Worm (Caenorhabditis elegans) whole organism, L1 larva: Measurements from ENCODE around the gene F14F9.2.

Experiments
- C16A3.4 ChIP-seq: fragments of 150-350 bp; optimal IDR thresholded peaks from 2 replicates; lab custom pipeline; 2014; ENCODE audit warnings: missing biosample characterization, missing genetic modification characterization
- C34B4.2 ChIP-seq: sonication (generic microtip); optimal IDR thresholded peaks from 2 replicates; lab custom pipeline; 2017; ENCODE audit warnings: mild to moderate bottlenecking, missing genetic modification characterization, missing compliant biosample characterization
- Y116A8C.19 ChIP-seq: sonication (generic microtip); optimal IDR thresholded peaks from 2 replicates; lab custom pipeline; 2016; ENCODE audit warnings: missing compliant biosample characterization, missing genetic modification characterization, borderline replicate concordance
- aly-2 ChIP-seq: fragments of 150-350 bp; optimal IDR thresholded peaks from 2 replicates; lab custom pipeline; 2014; ENCODE audit warnings: missing biosample characterization, missing genetic modification characterization
- blmp-1 ChIP-seq: fragments of 150-350 bp; optimal IDR thresholded peaks from 2 replicates; lab custom pipeline; 2014; ENCODE audit warnings: missing biosample characterization, missing genetic modification characterization
- ceh-88 ChIP-seq: fragments of 200-800 bp; sonication (Bioruptor generic); IDR thresholded peaks from 2 replicates; pipeline ENCODE4 v1.3.6; 2022; ENCODE audit warnings: missing genetic modification characterization, missing compliant biosample characterization
- ces-1 ChIP-seq: fragments of 150-350 bp; optimal IDR thresholded peaks from 2 replicates; lab custom pipeline; 2014; ENCODE audit warnings: missing biosample characterization, missing genetic modification reagents, missing genetic modification characterization
- dsc-1 ChIP-seq: sonication (generic microtip); optimal IDR thresholded peaks from 2 replicates; lab custom pipeline; 2016; ENCODE audit warnings: mild to moderate bottlenecking, missing genetic modification characterization, missing compliant biosample characterization
- efl-1 ChIP-seq, 4 experiments: fragments of 150-350 bp; optimal IDR thresholded peaks in 3 of 4; peaks in 1 of 4; 1 replicate in 1 of 4; 2 replicates in 3 of 4; lab custom pipeline; 2014; ENCODE audit warnings: missing biosample characterization in 2 of 4, missing genetic modification characterization in 2 of 4, missing genetic modification reagents in 2 of 4
- efl-3 ChIP-seq: fragments of 200-800 bp; sonication (Bioruptor generic); optimal IDR thresholded peaks from 2 replicates; lab custom pipeline; 2018; ENCODE audit warnings: mild to moderate bottlenecking, missing genetic modification characterization, missing compliant biosample characterization
- egl-13 ChIP-seq: sonication (generic microtip); optimal IDR thresholded peaks from 2 replicates; lab custom pipeline; 2016; ENCODE audit warnings: missing genotype, missing genetic modification reagents, missing genetic modification characterization, missing compliant biosample characterization
- elt-3 ChIP-seq, 6 experiments: fragments of 150-350 bp in 1 of 6; sonication (generic microtip); optimal IDR thresholded peaks; 2 replicates each; lab custom pipeline; 2017 to 2018; ENCODE audit warnings: missing biosample characterization in 6 of 6, missing genetic modification characterization in 6 of 6, inconsistent platforms in 1 of 6
- fkh-10 ChIP-seq: sonication (generic microtip); optimal IDR thresholded peaks from 2 replicates; lab custom pipeline; 2017; ENCODE audit warnings: missing biosample characterization, missing genetic modification reagents, missing genetic modification characterization
- fkh-4 ChIP-seq: sonication (generic microtip); optimal IDR thresholded peaks from 2 replicates; lab custom pipeline; 2016; ENCODE audit warnings: missing compliant biosample characterization, missing genetic modification characterization, borderline replicate concordance
- fkh-8 ChIP-seq: sonication (generic microtip); optimal IDR thresholded peaks from 2 replicates; lab custom pipeline; 2016; ENCODE audit warnings: mild to moderate bottlenecking, missing genetic modification characterization, missing compliant biosample characterization
- fos-1 ChIP-seq: fragments of 150-350 bp; optimal IDR thresholded peaks from 2 replicates; lab custom pipeline; 2014; ENCODE audit warnings: missing biosample characterization, missing genetic modification characterization
- hlh-17 ChIP-seq: fragments of 200-800 bp; sonication (Bioruptor generic); optimal IDR thresholded peaks from 2 replicates; lab custom pipeline; 2018; ENCODE audit warnings: missing genetic modification characterization, mild to moderate bottlenecking, missing compliant biosample characterization, moderate library complexity, borderline replicate concordance
- hlh-4 ChIP-seq: sonication (generic microtip); optimal IDR thresholded peaks from 2 replicates; lab custom pipeline; 2016; ENCODE audit warnings: mild to moderate bottlenecking, missing genetic modification characterization, missing compliant biosample characterization
- hpl-2 ChIP-seq: fragments of 150-350 bp; optimal IDR thresholded peaks from 2 replicates; lab custom pipeline; 2014; ENCODE audit warnings: missing biosample characterization, missing genetic modification reagents, missing genetic modification characterization
- irx-1 ChIP-seq: sonication (generic microtip); optimal IDR thresholded peaks from 2 replicates; lab custom pipeline; 2016; ENCODE audit warnings: missing genetic modification characterization, missing compliant biosample characterization
- jun-1 ChIP-seq: fragments of 150-350 bp; optimal IDR thresholded peaks from 2 replicates; lab custom pipeline; 2014; ENCODE audit warnings: missing biosample characterization, missing genetic modification reagents, missing genetic modification characterization
- lin-39 ChIP-seq: fragments of 150-350 bp; optimal IDR thresholded peaks from 2 replicates; lab custom pipeline; 2014; ENCODE audit warnings: missing biosample characterization, missing genetic modification reagents, missing genetic modification characterization
- lsy-2 ChIP-seq, 2 experiments: fragments of 150-350 bp; optimal IDR thresholded peaks; 2 replicates each; lab custom pipeline; 2014; ENCODE audit warnings: missing biosample characterization in 2 of 2, missing genetic modification characterization in 2 of 2
- mef-2 ChIP-seq: fragments of 150-350 bp; optimal IDR thresholded peaks from 2 replicates; lab custom pipeline; 2014; ENCODE audit warnings: missing biosample characterization, missing genetic modification characterization
- nhr-19 ChIP-seq: fragments of 200-800 bp; sonication (Bioruptor generic); conservative IDR thresholded peaks from 2 replicates; pipeline ENCODE4 v1.3.6; 2022; ENCODE audit warnings: missing genetic modification characterization, missing compliant biosample characterization
- nhr-20 ChIP-seq: sonication (generic microtip); optimal IDR thresholded peaks from 2 replicates; lab custom pipeline; 2016; ENCODE audit warnings: mild to moderate bottlenecking, missing genetic modification characterization, missing compliant biosample characterization
- nhr-237 ChIP-seq: fragments of 150-350 bp; optimal IDR thresholded peaks from 2 replicates; lab custom pipeline; 2014; ENCODE audit warnings: missing biosample characterization, missing genetic modification characterization
- nhr-28 ChIP-seq: fragments of 150-350 bp; optimal IDR thresholded peaks from 2 replicates; lab custom pipeline; 2014; ENCODE audit warnings: missing biosample characterization, missing genetic modification characterization
- nhr-47 ChIP-seq: sonication (generic microtip); optimal IDR thresholded peaks from 2 replicates; lab custom pipeline; 2016; ENCODE audit warnings: mild to moderate bottlenecking, missing genetic modification characterization, moderate library complexity, missing compliant biosample characterization
- nhr-84 ChIP-seq: sonication (generic microtip); optimal IDR thresholded peaks from 2 replicates; lab custom pipeline; 2017; ENCODE audit warnings: missing biosample characterization, missing genetic modification characterization
- nhr-85 ChIP-seq: sonication (generic microtip); peaks from one replicate; lab custom pipeline; 2016; ENCODE audit warnings: missing genetic modification characterization, inconsistent platforms, missing compliant biosample characterization
- pag-3 ChIP-seq: sonication (generic microtip); optimal IDR thresholded peaks from 2 replicates; lab custom pipeline; 2017; ENCODE audit warnings: missing genetic modification characterization, mild to moderate bottlenecking, missing compliant biosample characterization, antibody characterized with exemption, borderline replicate concordance; ENCODE audit not compliant: insufficient read depth
- pqm-1 ChIP-seq: sonication (generic microtip); optimal IDR thresholded peaks from 3 replicates; lab custom pipeline; 2017; ENCODE audit warnings: missing biosample characterization, missing genetic modification characterization
- rnt-1 ChIP-seq: sonication (generic microtip); optimal IDR thresholded peaks from 2 replicates; lab custom pipeline; 2016; ENCODE audit warnings: mild to moderate bottlenecking, missing genetic modification characterization, moderate library complexity, missing compliant biosample characterization
- skn-1 ChIP-seq: fragments of 150-350 bp; optimal IDR thresholded peaks from 2 replicates; lab custom pipeline; 2014; ENCODE audit warnings: missing biosample characterization, missing genetic modification characterization
- sptf-1 ChIP-seq: fragments of 150-350 bp; optimal IDR thresholded peaks from 2 replicates; lab custom pipeline; 2014; ENCODE audit warnings: missing biosample characterization, missing genetic modification characterization
- sup-37 ChIP-seq: fragments of 200-800 bp; sonication (Bioruptor generic); optimal IDR thresholded peaks from 2 replicates; lab custom pipeline; 2018; ENCODE audit warnings: mild to moderate bottlenecking, missing genetic modification characterization, missing compliant biosample characterization
- swsn-7 ChIP-seq: sonication (generic microtip); optimal IDR thresholded peaks from 2 replicates; lab custom pipeline; 2016; ENCODE audit warnings: missing genetic modification characterization, missing compliant biosample characterization
- tbx-2 ChIP-seq: sonication (generic microtip); optimal IDR thresholded peaks from 2 replicates; lab custom pipeline; 2016; ENCODE audit warnings: missing genetic modification characterization, missing compliant biosample characterization
- unc-30 ChIP-seq: sonication (generic microtip); optimal IDR thresholded peaks from 2 replicates; lab custom pipeline; 2017; ENCODE audit warnings: missing biosample characterization, missing genetic modification characterization
- unc-86 ChIP-seq: sonication (generic microtip); optimal IDR thresholded peaks from 2 replicates; lab custom pipeline; 2016; ENCODE audit warnings: missing genetic modification characterization, missing compliant biosample characterization
- unc-98 ChIP-seq: fragments of 200-800 bp; sonication (Bioruptor generic); IDR thresholded peaks from 2 replicates; pipeline ENCODE4 v1.3.6; 2022; ENCODE audit warnings: missing genetic modification characterization, missing compliant biosample characterization
- xbp-1 ChIP-seq: sonication (generic microtip); optimal IDR thresholded peaks from 2 replicates; lab custom pipeline; 2016; ENCODE audit warnings: missing genetic modification characterization, missing compliant biosample characterization
- zip-4 ChIP-seq: fragments of 200-800 bp; sonication (Bioruptor generic); optimal IDR thresholded peaks from 2 replicates; lab custom pipeline; 2018; ENCODE audit warnings: mild to moderate bottlenecking, missing genetic modification characterization, moderate library complexity, missing compliant biosample characterization

F14F9.2 gene

DNA sequence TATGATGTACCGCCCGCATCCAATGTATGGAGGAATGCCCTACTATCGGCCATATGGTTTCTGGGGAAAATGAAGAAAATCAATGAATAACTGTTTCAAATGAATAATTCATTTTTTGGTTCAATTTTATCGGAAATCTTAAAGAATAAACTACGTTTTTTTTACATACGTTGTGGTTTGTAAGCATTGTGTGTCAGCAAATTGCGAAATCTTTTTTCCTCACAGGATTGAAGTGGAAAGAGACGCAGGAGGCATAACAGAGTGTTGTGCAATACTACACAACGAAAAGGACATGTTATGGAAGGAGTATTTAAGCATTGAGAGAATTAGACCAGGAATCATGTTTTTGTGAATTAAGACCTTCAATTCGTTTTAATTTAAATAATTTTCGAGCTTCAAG lies 13.3 kb upstream of the F14F9.2 start (continued):
- no peak for TF ChIP-seq nhr-19 (GFP tag; lab: Robert Waterston, UW)
- TF ChIP-seq nhr-84 (tag; lab: Kevin White, UChicago) = no peak
- no peak for TF ChIP-seq unc-30 (tag; lab: Kevin White, UChicago)
- TF ChIP-seq efl-1 (optimal IDR thresholded peaks at IDR 0.05; lab: Kevin White, UChicago) = peak; percentile 38 to 65
- peak; percentile 45 to 48 for TF ChIP-seq efl-1 (GFP tag; optimal IDR thresholded peaks at IDR 0.05 in 1 of 2; lab: Kevin White, UChicago)
- TF ChIP-seq fkh-4 (tag; lab: Kevin White, UChicago) = no peak
- TF ChIP-seq fkh-8 (tag; lab: Kevin White, UChicago) = peak; percentile 34
- no peak for TF ChIP-seq mef-2 (tag; lab: Kevin White, UChicago)
- peak; percentile 51 for TF ChIP-seq rnt-1
- no peak for TF ChIP-seq elt-3 (tag; optimal IDR thresholded peaks at IDR 0.05; lab: Kevin White, UChicago)
- no peak for TF ChIP-seq sup-37 (GFP tag; lab: Kevin White, UChicago)
- TF ChIP-seq skn-1 (tag; lab: Kevin White, UChicago) = peak; percentile 96
- TF ChIP-seq nhr-237 (tag; lab: Kevin White, UChicago) = peak; percentile 22
- no peak for TF ChIP-seq irx-1
- TF ChIP-seq hlh-4 (tag; lab: Kevin White, UChicago) = no peak
- TF ChIP-seq pqm-1 = no peak
- TF ChIP-seq zip-4 (GFP tag; lab: Kevin White, UChicago) = peak; percentile 68
- no peak for TF ChIP-seq fos-1 (tag; lab: Kevin White, UChicago)
- TF ChIP-seq unc-98 (GFP tag; lab: Robert Waterston, UW) = no peak
- no peak for TF ChIP-seq unc-86
- no peak for TF ChIP-seq lin-39 (tag; lab: Kevin White, UChicago)
- TF ChIP-seq C34B4.2 (tag; lab: Kevin White, UChicago) = no peak
- peak; percentile 11 for TF ChIP-seq swsn-7 (tag; lab: Kevin White, UChicago)
- no peak for TF ChIP-seq aly-2 (tag; lab: Kevin White, UChicago)
- peak; percentile 32 for TF ChIP-seq nhr-20 (tag; lab: Kevin White, UChicago)
- TF ChIP-seq hlh-17 = no peak
- peak in 1 of 2 experiments; percentile 71 for TF ChIP-seq lsy-2 (tag; optimal IDR thresholded peaks at IDR 0.05; lab: Kevin White, UChicago)
- TF ChIP-seq egl-13 (tag; lab: Kevin White, UChicago) = no peak
- peak; percentile 63 for TF ChIP-seq nhr-85 (tag; lab: Kevin White, UChicago)
- TF ChIP-seq efl-3 = no peak
- TF ChIP-seq nhr-47 (tag; lab: Kevin White, UChicago) = peak; percentile 23
- TF ChIP-seq C16A3.4 (tag; lab: Kevin White, UChicago) = peak; percentile 23
- peak; percentile 4 for TF ChIP-seq blmp-1 (tag; lab: Kevin White, UChicago)
- no peak for TF ChIP-seq sptf-1 (tag; lab: Kevin White, UChicago)
- no peak for TF ChIP-seq ces-1
- TF ChIP-seq jun-1 (tag; lab: Kevin White, UChicago) = peak; percentile 22
- no peak for TF ChIP-seq fkh-10 (GFP tag; lab: Kevin White, UChicago)
- TF ChIP-seq nhr-28 (tag; lab: Kevin White, UChicago) = no peak

DNA sequence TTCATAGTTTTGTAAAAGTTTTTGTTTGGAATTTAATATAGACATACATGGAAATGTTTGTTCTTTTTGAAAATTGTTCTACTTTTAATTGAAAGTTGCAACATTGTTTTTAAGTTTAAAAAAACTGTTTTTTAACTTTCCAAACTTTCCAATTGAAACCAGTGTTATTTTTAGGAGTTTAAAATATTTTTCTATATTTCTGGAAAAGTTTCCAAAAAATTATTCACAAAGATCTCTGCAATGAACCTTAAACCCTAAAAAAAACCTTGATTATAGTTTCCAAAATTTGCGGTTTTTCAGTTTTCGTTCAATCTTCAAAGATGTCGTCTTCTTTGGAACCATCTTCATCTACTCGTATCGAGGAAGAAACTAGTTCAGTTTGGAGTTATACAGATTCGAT lies 12.2 kb upstream of the F14F9.2 start, which contains the start of gene F14F9.4:
Gene F14F9.4, plus strand, starts transcription at position 301 of the 400 bp plus-strand sequence.
- TF ChIP-seq xbp-1 = no peak
- TF ChIP-seq nhr-237 (tag; lab: Kevin White, UChicago) = no peak
- TF ChIP-seq dsc-1 (tag; lab: Kevin White, UChicago) = no peak

DNA sequence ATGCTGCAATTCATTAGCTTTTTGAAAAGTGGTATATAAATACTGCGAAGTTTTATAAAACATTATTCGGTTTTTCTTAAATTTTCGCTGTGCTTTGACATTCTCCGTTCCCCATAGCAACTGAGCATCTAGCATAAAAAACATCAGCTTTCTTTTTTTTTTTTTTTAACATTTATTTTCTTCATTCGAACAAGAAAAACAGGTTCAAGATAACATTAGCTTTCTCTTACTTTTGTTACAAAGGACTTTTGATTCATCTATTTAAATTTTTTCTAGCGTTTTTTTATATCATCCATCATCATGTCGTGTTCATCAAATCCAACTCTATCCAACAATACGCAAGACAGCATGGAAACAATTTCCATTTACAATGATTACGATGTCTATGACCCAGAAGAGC lies 6.7 kb upstream of the F14F9.2 start, which contains the start of gene F14F9.3:
Gene F14F9.3, plus strand, starts transcription at position 301 of the 400 bp plus-strand sequence.
- TF ChIP-seq hpl-2 = no peak
- no peak for TF ChIP-seq irx-1
- TF ChIP-seq pag-3 (tag; lab: Kevin White, UChicago) = no peak
- TF ChIP-seq Y116A8C.19 (tag; lab: Kevin White, UChicago) = no peak
- no peak for TF ChIP-seq aly-2 (tag; lab: Kevin White, UChicago)
- TF ChIP-seq fkh-10 (GFP tag; lab: Kevin White, UChicago) = no peak
- no peak for TF ChIP-seq efl-3
- TF ChIP-seq tbx-2 = no peak
- TF ChIP-seq ces-1 = no peak
- no peak for TF ChIP-seq ceh-88 (GFP tag; lab: Robert Waterston, UW)
- no peak for TF ChIP-seq swsn-7 (tag; lab: Kevin White, UChicago)
- no peak for TF ChIP-seq egl-13 (tag; lab: Kevin White, UChicago)
